Fruit fly (Drosophila melanogaster): ENCODE data around the gene Sik2.

- TF ChIP-seq kay (GFP tag; ENCODE audit: borderline replicate concordance) (no peak), CG12768 (GFP tag; optimal IDR thresholded peaks at IDR 0.05) (peak; percentile 97), ovo (GFP tag; optimal IDR thresholded peaks at IDR 0.05) (peak; percentile 94), CG14711 (tag; optimal IDR thresholded peaks at IDR 0.05) (peak; percentile 93), CG7101 (tag; optimal IDR thresholded peaks at IDR 0.05) (peak; percentile 98), CG5204 (GFP tag; optimal IDR thresholded peaks at IDR 0.05) (peak; percentile 96), Mnt (GFP tag; optimal IDR thresholded peaks at IDR 0.05) (peak; percentile 96), CG1620 (GFP tag; optimal IDR thresholded peaks at IDR 0.05) (peak; percentile 99)
Measured at dm6 chrX:2050070-2050899, 11.4 kb downstream of the Sik2 start, which contains the start of gene moody.

Measured in whole organism, adult.